Worm (Caenorhabditis elegans): ENCODE results near the gene vps-41.

DNA sequence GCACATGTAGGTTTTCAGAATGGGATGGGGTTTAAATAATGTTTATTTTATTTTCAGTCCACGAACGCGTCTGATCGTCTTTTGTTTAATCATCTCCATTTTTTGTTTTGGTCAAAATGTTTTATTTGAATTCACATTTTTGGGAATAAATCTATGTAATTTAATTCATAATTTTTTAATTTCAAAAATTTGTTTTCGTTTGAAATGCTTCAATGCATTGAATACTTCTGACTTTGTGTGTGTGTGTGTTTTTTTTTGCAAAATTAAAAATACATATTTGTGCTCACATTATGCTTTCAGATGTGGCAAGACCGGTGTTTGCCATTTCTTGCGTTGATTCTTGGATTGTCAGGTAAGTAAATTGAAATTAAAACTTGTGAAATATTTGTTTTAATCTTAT is 28.7 kb upstream of the vps-41 start, which contains the start of gene nspg-13:
- TF ChIP-seq mab-5 (tag; optimal IDR thresholded peaks at IDR 0.05) (no peak), lsy-2 (tag; optimal IDR thresholded peaks at IDR 0.05) (no peak), lin-39 (tag; optimal IDR thresholded peaks at IDR 0.05) (no peak), egl-27 (tag; optimal IDR thresholded peaks at IDR 0.05) (no peak), ama-1 (optimal IDR thresholded peaks at IDR 0.05) (no peak), nhr-77 (tag; optimal IDR thresholded peaks at IDR 0.05) (no peak), nhr-25 (tag; optimal IDR thresholded peaks at IDR 0.05) (no peak), dmd-4 (tag; optimal IDR thresholded peaks at IDR 0.05) (no peak)

All from whole organism, L2 larva.